ENCODE assay signal across 6 worm cellular contexts in the genomic region with DNA sequence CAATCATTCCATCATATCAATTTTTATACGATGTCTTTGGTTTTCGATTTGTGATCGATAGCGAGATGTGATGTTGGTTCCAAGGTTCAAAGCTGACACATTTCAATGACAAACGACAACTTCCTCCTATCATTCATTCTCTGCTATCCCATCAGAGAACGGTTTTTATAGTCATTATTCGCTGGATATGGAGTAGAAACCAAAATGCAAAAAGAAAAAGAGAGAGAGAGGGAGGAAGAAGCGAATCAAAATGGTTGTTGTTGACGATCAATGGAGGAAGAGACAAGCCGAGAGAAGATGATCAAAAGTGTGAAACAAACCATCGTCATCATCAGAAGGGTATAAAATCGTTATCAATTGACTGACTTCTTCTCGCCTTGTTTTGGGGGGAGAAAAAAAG.
A peak's percentile ranks its signal among the peaks of the same experiment; 100 is the strongest.
TF ChIP-seq lines count a peak whose summit lies in the region.

A gene (plus strand): TSS at position 304 of the 400 bp plus-strand sequence.

TF ChIP-seq in whole organism, L1 larva, 84 proteins besides CTCF, POLR2A, EP300 and RAD21 (continues in another document):
- TF ChIP-seq nhr-20 (tag; optimal IDR thresholded peaks at IDR 0.05; lab: Kevin White, UChicago): peak; percentile 68
- peak in 1 of 2 experiments; percentile 12 for TF ChIP-seq lin-35 (GFP tag; optimal IDR thresholded peaks at IDR 0.05; lab: Kevin White, UChicago)
- peak; percentile 83 for TF ChIP-seq blmp-1 (tag; optimal IDR thresholded peaks at IDR 0.05; lab: Kevin White, UChicago)
- peak; percentile 66 for TF ChIP-seq tbx-2 (tag; optimal IDR thresholded peaks at IDR 0.05; lab: Kevin White, UChicago)
- TF ChIP-seq nhr-90 (tag; optimal IDR thresholded peaks at IDR 0.05; lab: Kevin White, UChicago; ENCODE audit: poor library complexity): peak; percentile 36
- TF ChIP-seq hpl-2 (GFP tag; optimal IDR thresholded peaks at IDR 0.05; lab: Kevin White, UChicago): no peak
- TF ChIP-seq dpl-1 (GFP tag; optimal IDR thresholded peaks at IDR 0.05; lab: Kevin White, UChicago): no peak
- peak; percentile 62 for TF ChIP-seq lin-14 (GFP tag; optimal IDR thresholded peaks at IDR 0.05; lab: Kevin White, UChicago)
- TF ChIP-seq nhr-85 (tag; lab: Kevin White, UChicago): peak; percentile 87
- TF ChIP-seq nhr-19 (GFP tag; conservative IDR thresholded peaks at IDR 0.05; lab: Robert Waterston, UW): peak; percentile 34
- peak; percentile 33 for TF ChIP-seq snu-23 (GFP tag; optimal IDR thresholded peaks at IDR 0.05; lab: Kevin White, UChicago)
- TF ChIP-seq nhr-71 (tag; optimal IDR thresholded peaks at IDR 0.05; lab: Kevin White, UChicago): peak; percentile 72
- no peak for TF ChIP-seq skn-1 (tag; optimal IDR thresholded peaks at IDR 0.05; lab: Kevin White, UChicago)
- peak; percentile 18 for TF ChIP-seq nhr-47 (tag; optimal IDR thresholded peaks at IDR 0.05; lab: Kevin White, UChicago)

TF ChIP-seq in whole organism, L2 larva, 48 proteins besides CTCF, POLR2A, EP300 and RAD21:
- TF ChIP-seq fos-1 (tag; optimal IDR thresholded peaks at IDR 0.05; lab: Kevin White, UChicago) (peak; percentile 13), mbf-1 (tag; optimal IDR thresholded peaks at IDR 0.05; lab: Kevin White, UChicago) (no peak), blmp-1 (tag; optimal IDR thresholded peaks at IDR 0.05; lab: Kevin White, UChicago; ENCODE audit: insufficient read depth) (peak; percentile 14), sma-3 (GFP tag; optimal IDR thresholded peaks at IDR 0.05; lab: Kevin White, UChicago) (peak; percentile 88), nhr-21 (tag; optimal IDR thresholded peaks at IDR 0.05; lab: Kevin White, UChicago) (peak; percentile 91), crh-2 (tag; optimal IDR thresholded peaks at IDR 0.05; lab: Kevin White, UChicago) (peak; percentile 19), nhr-25 (tag; optimal IDR thresholded peaks at IDR 0.05; lab: Kevin White, UChicago) (peak; percentile 74), mdl-1 (tag; optimal IDR thresholded peaks at IDR 0.05; lab: Kevin White, UChicago) (peak in 1 of 2 experiments; percentile 24), nhr-237 (tag; optimal IDR thresholded peaks at IDR 0.05; lab: Kevin White, UChicago) (no peak), alr-1 (tag; optimal IDR thresholded peaks at IDR 0.05; lab: Kevin White, UChicago) (no peak), egl-27 (tag; optimal IDR thresholded peaks at IDR 0.05; lab: Kevin White, UChicago) (peak; percentile 63), sma-9 (GFP tag; optimal IDR thresholded peaks at IDR 0.05; lab: Kevin White, UChicago) (peak; percentile 87), sma-9 (tag; optimal IDR thresholded peaks at IDR 0.05; lab: Kevin White, UChicago) (no peak)
TF ChIP-seq in whole organism, L2 larva: peak in this region for 9.

TF ChIP-seq in whole organism, L3 larva, 47 proteins besides CTCF, POLR2A, EP300 and RAD21 (continues in another document):
- TF ChIP-seq ceh-9 (tag; optimal IDR thresholded peaks at IDR 0.05; lab: Kevin White, UChicago) (no peak), nhr-25 (tag; optimal IDR thresholded peaks at IDR 0.05; lab: Kevin White, UChicago) (peak; percentile 70), nhr-77 (tag; optimal IDR thresholded peaks at IDR 0.05; lab: Kevin White, UChicago) (no peak), ztf-4 (tag; optimal IDR thresholded peaks at IDR 0.05; lab: Kevin White, UChicago) (no peak), lin-15B (tag; optimal IDR thresholded peaks at IDR 0.05; lab: Kevin White, UChicago) (no peak), lin-39 (tag; optimal IDR thresholded peaks at IDR 0.05; lab: Kevin White, UChicago) (no peak), ama-1 (optimal IDR thresholded peaks at IDR 0.05; lab: Kevin White, UChicago) (no peak), ZK546.5 (tag; optimal IDR thresholded peaks at IDR 0.05; lab: Kevin White, UChicago) (no peak), sea-2 (GFP tag; optimal IDR thresholded peaks at IDR 0.05; lab: Kevin White, UChicago) (no peak), nhr-23 (tag; optimal IDR thresholded peaks at IDR 0.05; lab: Kevin White, UChicago) (peak; percentile 80), hmg-11 (tag; optimal IDR thresholded peaks at IDR 0.05; lab: Kevin White, UChicago) (no peak), lsy-12 (tag; optimal IDR thresholded peaks at IDR 0.05; lab: Kevin White, UChicago) (no peak), eor-1 (tag; optimal IDR thresholded peaks at IDR 0.05; lab: Kevin White, UChicago) (no peak), unc-62 (GFP tag; optimal IDR thresholded peaks at IDR 0.05; lab: Kevin White, UChicago) (peak; percentile 20), nfya-1 (tag; optimal IDR thresholded peaks at IDR 0.05; lab: Kevin White, UChicago; ENCODE audit: insufficient read depth) (no peak), pqm-1 (tag; optimal IDR thresholded peaks at IDR 0.05; lab: Kevin White, UChicago) (no peak)

TF ChIP-seq in whole organism, L4 larva, 104 proteins besides CTCF, POLR2A, EP300 and RAD21 (continues in another document):
- TF ChIP-seq T26A8.4 (GFP tag; IDR thresholded peaks at IDR 0.05; lab: Robert Waterston, UW) (no peak), tra-1 (GFP tag; IDR thresholded peaks at IDR 0.05; lab: Robert Waterston, UW) (peak; percentile 74; the same call in 1 of the 2 replicates), hlh-11 (tag; optimal IDR thresholded peaks at IDR 0.05; lab: Kevin White, UChicago) (peak; percentile 75), ZK546.5 (tag; optimal IDR thresholded peaks at IDR 0.05; lab: Kevin White, UChicago) (no peak), dmd-6 (GFP tag; IDR thresholded peaks at IDR 0.05; lab: Robert Waterston, UW) (peak; percentile 51), madf-9 (GFP tag; conservative IDR thresholded peaks at IDR 0.05; lab: Robert Waterston, UW) (no peak), mxl-3 (GFP tag; optimal IDR thresholded peaks at IDR 0.05; lab: Kevin White, UChicago) (peak; percentile 38), aha-1 (tag; lab: Kevin White, UChicago) (peak; percentile 69), ceh-20 (GFP tag; IDR thresholded peaks at IDR 0.05; lab: Robert Waterston, UW) (peak; percentile 62; the same call in 1 of the 2 replicates), dve-1 (tag; optimal IDR thresholded peaks at IDR 0.05; lab: Kevin White, UChicago; ENCODE audit: insufficient read depth) (peak; percentile 10), mdl-1 (tag; optimal IDR thresholded peaks at IDR 0.05; lab: Kevin White, UChicago) (peak; percentile 34 to 64), nhr-102 (tag; optimal IDR thresholded peaks at IDR 0.05; lab: Kevin White, UChicago) (peak; percentile 3), nhr-48 (tag; optimal IDR thresholded peaks at IDR 0.05; lab: Kevin White, UChicago) (peak; percentile 88), nhr-77 (tag; optimal IDR thresholded peaks at IDR 0.05; lab: Kevin White, UChicago) (peak; percentile 35), nhr-76 (tag; optimal IDR thresholded peaks at IDR 0.05; lab: Kevin White, UChicago) (peak; percentile 73), mep-1 (tag; optimal IDR thresholded peaks at IDR 0.05; lab: Kevin White, UChicago) (peak; percentile 24)

TF ChIP-seq in whole organism, mixed stage, embryonic, 35 proteins besides CTCF, POLR2A, EP300 and RAD21:
- TF ChIP-seq elt-1 (tag; optimal IDR thresholded peaks at IDR 0.05; lab: Kevin White, UChicago; ENCODE audit: borderline replicate concordance, insufficient read depth) (no peak), tbx-8 (GFP tag; optimal IDR thresholded peaks at IDR 0.05; lab: Kevin White, UChicago) (no peak), nhr-237 (tag; optimal IDR thresholded peaks at IDR 0.05; lab: Kevin White, UChicago) (no peak), unc-62 (GFP tag; optimal IDR thresholded peaks at IDR 0.05; lab: Kevin White, UChicago) (peak; percentile 1), unc-39 (tag; optimal IDR thresholded peaks at IDR 0.05; lab: Kevin White, UChicago) (no peak), pha-4 (tag; optimal IDR thresholded peaks at IDR 0.05; lab: Kevin White, UChicago) (no peak)

TF ChIP-seq in whole organism, young adult, 124 proteins besides CTCF, POLR2A, EP300 and RAD21:
- TF ChIP-seq ztf-26 (tag; optimal IDR thresholded peaks at IDR 0.05; lab: Kevin White, UChicago): peak; percentile 63
- TF ChIP-seq lin-40 (tag; optimal IDR thresholded peaks at IDR 0.05; lab: Kevin White, UChicago): peak; percentile 79
- TF ChIP-seq ccch-3 (GFP tag; optimal IDR thresholded peaks at IDR 0.05; lab: Kevin White, UChicago): no peak
- TF ChIP-seq attf-6 (GFP tag; IDR thresholded peaks at IDR 0.05; lab: Robert Waterston, UW): no peak
- 0 out of 2 replicates have a peak, but pooled peaks have one; percentile 40 for TF ChIP-seq K11D2.4 (GFP tag; IDR thresholded peaks at IDR 0.05; lab: Robert Waterston, UW)
- no peak for TF ChIP-seq nfya-1 (tag; optimal IDR thresholded peaks at IDR 0.05; lab: Kevin White, UChicago; ENCODE audit: borderline replicate concordance, insufficient read depth)
- peak; percentile 69 for TF ChIP-seq somi-1 (GFP tag; optimal IDR thresholded peaks at IDR 0.05; lab: Kevin White, UChicago)
- TF ChIP-seq die-1 (tag; optimal IDR thresholded peaks at IDR 0.05; lab: Kevin White, UChicago): peak; percentile 42
